Fruit fly (Drosophila melanogaster) whole organism, embryonic: ENCODE data around the gene Csp.

Experiments
- ATbp ChIP-seq: fragments of 200-800 bp; sonication (Bioruptor generic); optimal IDR thresholded peaks from 2 replicates; lab custom pipeline; 2017; ENCODE audit warnings: missing biosample characterization, mild to moderate bottlenecking, missing genetic modification characterization, missing genetic modification reagents
- Antp ChIP-seq: fragments of 200-800 bp; sonication (Bioruptor generic); optimal IDR thresholded peaks from 3 replicates; lab custom pipeline; 2016; ENCODE audit warnings: missing biosample characterization, missing genetic modification characterization
- Awh ChIP-seq: fragments of 200-800 bp; sonication (Bioruptor generic); IDR thresholded peaks from 2 replicates; pipeline ENCODE4, ENCODE4 v1.3.6; 2022; ENCODE audit warnings: missing biosample characterization, missing genetic modification characterization
- Bdp1 ChIP-seq: fragments of 200-800 bp; sonication (Bioruptor generic); optimal IDR thresholded peaks from 3 replicates; lab custom pipeline; 2016; ENCODE audit warnings: missing biosample characterization, missing genetic modification characterization
- Bgb ChIP-seq: fragments of 200-800 bp; sonication (Bioruptor generic); IDR thresholded peaks from 2 replicates; pipeline ENCODE4 v1.3.6; 2022; ENCODE audit warnings: missing biosample characterization, missing genetic modification characterization; ENCODE audit not compliant: partially characterized antibody
- Blimp-1 ChIP-seq: fragments of 200-800 bp; sonication (Bioruptor generic); optimal IDR thresholded peaks from 3 replicates; lab custom pipeline; 2018; ENCODE audit warnings: missing biosample characterization, missing genetic modification characterization, mild to moderate bottlenecking, moderate library complexity, missing genetic modification reagents
- CG10267 ChIP-seq: fragments of 200-800 bp; sonication (Bioruptor generic); optimal IDR thresholded peaks from 2 replicates; lab custom pipeline; 2018; ENCODE audit warnings: missing biosample characterization, mild to moderate bottlenecking, missing genetic modification characterization, moderate library complexity
- CG12744 ChIP-seq: fragments of 200-800 bp; sonication (Bioruptor generic); optimal IDR thresholded peaks from 2 replicates; lab custom pipeline; 2016; ENCODE audit warnings: missing biosample characterization, missing genetic modification characterization
- CG13123 ChIP-seq: fragments of 200-800 bp; sonication (Bioruptor generic); optimal IDR thresholded peaks from 2 replicates; lab custom pipeline; 2016; ENCODE audit warnings: missing biosample characterization, missing genetic modification characterization
- CG13624 ChIP-seq: fragments of 200-800 bp; sonication (Bioruptor generic); optimal IDR thresholded peaks from 2 replicates; lab custom pipeline; 2016; ENCODE audit warnings: missing biosample characterization, missing genetic modification characterization
- CG17829 ChIP-seq: fragments of 200-800 bp; optimal IDR thresholded peaks from 2 replicates; lab custom pipeline; 2019; ENCODE audit warnings: missing biosample characterization, mild to moderate bottlenecking, missing genetic modification characterization, moderate library complexity
- CG17912 ChIP-seq: fragments of 200-800 bp; sonication (Bioruptor generic); optimal IDR thresholded peaks from 2 replicates; lab custom pipeline; 2018; ENCODE audit warnings: missing biosample characterization, mild to moderate bottlenecking, missing genetic modification characterization
- CG31441 ChIP-seq: fragments of 200-800 bp; sonication (Bioruptor generic); IDR thresholded peaks from 2 replicates; pipeline ENCODE4 v1.3.6; 2022; ENCODE audit warnings: missing biosample characterization, missing genetic modification characterization
- CG34422 ChIP-seq: fragments of 200-800 bp; sonication (Bioruptor generic); IDR thresholded peaks from 3 replicates; pipeline ENCODE4 v1.3.6; 2022; ENCODE audit warnings: missing biosample characterization, missing genetic modification characterization
- CG4707 ChIP-seq: fragments of 200-800 bp; sonication (Bioruptor generic); optimal IDR thresholded peaks from 2 replicates; lab custom pipeline; 2018; ENCODE audit warnings: missing biosample characterization, mild to moderate bottlenecking, missing genetic modification characterization, moderate library complexity
- CG4820 ChIP-seq: fragments of 200-800 bp; sonication (Bioruptor generic); optimal IDR thresholded peaks from 3 replicates; lab custom pipeline; 2016; ENCODE audit warnings: missing biosample characterization, missing genetic modification characterization
- CG5245 ChIP-seq: fragments of 200-800 bp; sonication (Bioruptor generic); optimal IDR thresholded peaks from 3 replicates; lab custom pipeline; 2016; ENCODE audit warnings: missing biosample characterization, missing genetic modification characterization
- CG5953 ChIP-seq: fragments of 200-800 bp; sonication (Bioruptor generic); IDR thresholded peaks from 2 replicates; pipeline ENCODE4 v1.3.6; 2022; ENCODE audit warnings: missing biosample characterization, missing genetic modification characterization
- CG7745 ChIP-seq: fragments of 200-800 bp; sonication (Bioruptor generic); optimal IDR thresholded peaks from 2 replicates; lab custom pipeline; 2018; ENCODE audit warnings: missing biosample characterization, mild to moderate bottlenecking, missing genetic modification characterization, moderate library complexity
- CG7963 ChIP-seq: fragments of 200-800 bp; sonication (Bioruptor generic); IDR thresholded peaks from 3 replicates; pipeline ENCODE4 v1.3.6; 2022; ENCODE audit warnings: missing biosample characterization, missing genetic modification characterization; ENCODE audit not compliant: partially characterized antibody
- CG9876 ChIP-seq: fragments of 200-800 bp; sonication (Bioruptor generic); optimal IDR thresholded peaks from 2 replicates; lab custom pipeline; 2016; ENCODE audit warnings: missing biosample characterization, missing genetic modification characterization
- D19A ChIP-seq: fragments of 200-800 bp; optimal IDR thresholded peaks from 3 replicates; lab custom pipeline; 2019; ENCODE audit warnings: missing biosample characterization, mild to moderate bottlenecking, missing genetic modification characterization, moderate library complexity
- Deaf1 ChIP-seq: fragments of 200-800 bp; optimal IDR thresholded peaks from 3 replicates; lab custom pipeline; 2019; ENCODE audit warnings: missing biosample characterization, mild to moderate bottlenecking, missing genetic modification characterization, moderate library complexity
- H15 ChIP-seq: fragments of 200-800 bp; sonication (Bioruptor generic); IDR thresholded peaks from 3 replicates; pipeline ENCODE4 v1.3.6; 2022; ENCODE audit warnings: missing biosample characterization, missing genetic modification characterization
- HmgD ChIP-seq: fragments of 200-800 bp; sonication (Bioruptor generic); optimal IDR thresholded peaks from 3 replicates; lab custom pipeline; 2016; ENCODE audit warnings: missing biosample characterization, missing genetic modification characterization
- Meics ChIP-seq: fragments of 200-800 bp; sonication (Bioruptor generic); optimal IDR thresholded peaks from 2 replicates; lab custom pipeline; 2017; ENCODE audit warnings: missing biosample characterization, mild to moderate bottlenecking, missing genetic modification characterization
- Rfx ChIP-seq: fragments of 200-800 bp; sonication (Bioruptor generic); IDR thresholded peaks from 2 replicates; pipeline ENCODE4 v1.3.6; 2022; ENCODE audit warnings: missing biosample characterization, missing genetic modification characterization
- Six4 ChIP-seq: fragments of 200-800 bp; sonication (Bioruptor generic); optimal IDR thresholded peaks from 2 replicates; lab custom pipeline; 2016; ENCODE audit warnings: missing biosample characterization, missing genetic modification characterization
- Sry-β ChIP-seq: fragments of 200-800 bp; sonication (Bioruptor generic); optimal IDR thresholded peaks from 2 replicates; lab custom pipeline; 2018; ENCODE audit warnings: missing biosample characterization, mild to moderate bottlenecking, missing genetic modification characterization, moderate library complexity
- Taf1 ChIP-seq: fragments of 200-800 bp; sonication (Bioruptor generic); IDR thresholded peaks from 2 replicates; pipeline ENCODE4 v1.3.6; 2022; ENCODE audit warnings: missing biosample characterization, missing genetic modification characterization
- bsh ChIP-seq, 2 experiments: fragments of 200-800 bp; sonication (Bioruptor generic); optimal IDR thresholded peaks; 2 replicates each; lab custom pipeline; 2017 to 2018; ENCODE audit warnings: mild to moderate bottlenecking in 2 of 2, missing biosample characterization in 2 of 2, missing genetic modification characterization in 2 of 2, moderate library complexity in 1 of 2
- caup ChIP-seq: fragments of 200-800 bp; sonication (Bioruptor generic); optimal IDR thresholded peaks from 3 replicates; lab custom pipeline; 2017; ENCODE audit warnings: missing biosample characterization, mild to moderate bottlenecking, missing genetic modification characterization, moderate library complexity; ENCODE audit not compliant: severe bottlenecking
- cwo ChIP-seq: fragments of 200-800 bp; sonication (Bioruptor generic); optimal IDR thresholded peaks from 3 replicates; lab custom pipeline; 2017; ENCODE audit warnings: missing biosample characterization, missing genetic modification characterization, mild to moderate bottlenecking, moderate library complexity, missing genetic modification reagents
- dimm ChIP-seq: fragments of 200-800 bp; sonication (Bioruptor generic); IDR thresholded peaks from 2 replicates; pipeline ENCODE4 v1.3.6; 2022; ENCODE audit warnings: missing biosample characterization, missing genetic modification characterization
- eve ChIP-seq, 2 experiments: fragments of >200 bp; optimal IDR thresholded peaks; 2 replicates each; lab custom pipeline; 2017; ENCODE audit warnings: missing biosample characterization in 2 of 2, missing genetic modification characterization in 2 of 2
- fd102C ChIP-seq: fragments of 200-800 bp; sonication (Bioruptor generic); optimal IDR thresholded peaks from 2 replicates; lab custom pipeline; 2018; ENCODE audit warnings: missing biosample characterization, mild to moderate bottlenecking, missing genetic modification characterization, moderate library complexity
- fd3F ChIP-seq: fragments of 200-800 bp; sonication (Bioruptor generic); optimal IDR thresholded peaks from 2 replicates; lab custom pipeline; 2018; ENCODE audit warnings: missing biosample characterization, mild to moderate bottlenecking, missing genetic modification characterization, moderate library complexity
- gce ChIP-seq: fragments of 200-800 bp; sonication (Bioruptor generic); IDR thresholded peaks from 3 replicates; pipeline ENCODE4 v1.3.6; 2022; ENCODE audit warnings: missing biosample characterization, missing genetic modification characterization
- gfzf ChIP-seq: fragments of 200-800 bp; sonication (Bioruptor generic); optimal IDR thresholded peaks from 2 replicates; lab custom pipeline; 2016; ENCODE audit warnings: missing biosample characterization, mild to moderate bottlenecking, missing genetic modification characterization, moderate library complexity
- grn ChIP-seq: fragments of 200-800 bp; sonication (Bioruptor generic); optimal IDR thresholded peaks from 3 replicates; lab custom pipeline; 2017; ENCODE audit warnings: missing biosample characterization, missing genetic modification characterization
- gsb-n ChIP-seq: fragments of 200-800 bp; sonication (Bioruptor generic); optimal IDR thresholded peaks from 3 replicates; lab custom pipeline; 2018; ENCODE audit warnings: missing biosample characterization, mild to moderate bottlenecking, missing genetic modification characterization
- kah ChIP-seq: fragments of 200-800 bp; sonication (Bioruptor generic); optimal IDR thresholded peaks from 2 replicates; lab custom pipeline; 2018; ENCODE audit warnings: missing biosample characterization, mild to moderate bottlenecking, missing genetic modification characterization
- klu ChIP-seq: fragments of 200-800 bp; sonication (Bioruptor generic); IDR thresholded peaks from 2 replicates; pipeline ENCODE4 v1.3.6; 2022; ENCODE audit warnings: missing biosample characterization, missing genetic modification characterization
- otp ChIP-seq: fragments of 200-800 bp; sonication (Bioruptor generic); IDR thresholded peaks from 3 replicates; pipeline ENCODE4, ENCODE4 v1.3.6; 2022; ENCODE audit warnings: missing biosample characterization, missing genetic modification characterization
- phol ChIP-seq: fragments of 200-800 bp; sonication (Bioruptor generic); optimal IDR thresholded peaks from 3 replicates; lab custom pipeline; 2018; ENCODE audit warnings: missing biosample characterization, mild to moderate bottlenecking, missing genetic modification characterization, moderate library complexity
- sd ChIP-seq: fragments of 200-800 bp; sonication (Bioruptor generic); optimal IDR thresholded peaks from 3 replicates; lab custom pipeline; 2018; ENCODE audit warnings: missing biosample characterization, mild to moderate bottlenecking, missing genetic modification characterization, moderate library complexity
- slbo ChIP-seq: fragments of 200-800 bp; sonication (Bioruptor generic); IDR thresholded peaks from 2 replicates; pipeline ENCODE4 v1.3.6; 2022; ENCODE audit warnings: missing biosample characterization, missing genetic modification characterization
- tap ChIP-seq: fragments of 200-800 bp; optimal IDR thresholded peaks from 3 replicates; lab custom pipeline; 2019; ENCODE audit warnings: missing biosample characterization, mild to moderate bottlenecking, missing genetic modification characterization, moderate library complexity
- tll ChIP-seq, 2 experiments: fragments of 200-800 bp in 1 of 2; fragments of >200 bp in 1 of 2; sonication (Bioruptor generic) in 1 of 2; optimal IDR thresholded peaks; 2 replicates each; lab custom pipeline; 2017 to 2019; ENCODE audit warnings: missing biosample characterization in 2 of 2, missing genetic modification characterization in 2 of 2, mild to moderate bottlenecking in 1 of 2, moderate library complexity in 1 of 2
- wek ChIP-seq: fragments of 200-800 bp; sonication (Bioruptor generic); optimal IDR thresholded peaks from 3 replicates; lab custom pipeline; 2018; ENCODE audit warnings: missing biosample characterization, mild to moderate bottlenecking, missing genetic modification characterization, moderate library complexity
- yki ChIP-seq: fragments of >200 bp; optimal IDR thresholded peaks from 3 replicates; lab custom pipeline; 2018

Csp gene

dm6 chr3L:22266535-22266934 is 647 bp upstream of the Csp start, which contains the start of gene CG11523 (continued):
- TF ChIP-seq Awh (no peak), eve (GFP tag; optimal IDR thresholded peaks at IDR 0.05; lab: Kevin White, UChicago) (no peak), CG34422 (no peak), cwo (GFP tag; lab: Kevin White, UChicago) (no peak), D19A (tag; lab: Kevin White, UChicago) (peak; percentile 5), gfzf (GFP tag; lab: Kevin White, UChicago) (peak; percentile 77), HmgD (peak; percentile 11), Blimp-1 (GFP tag; lab: Kevin White, UChicago) (no peak), tll (GFP tag; optimal IDR thresholded peaks at IDR 0.05; lab: Kevin White, UChicago) (no peak), Bdp1 (no peak), phol (peak; percentile 62), CG4707 (GFP tag; lab: Kevin White, UChicago) (no peak), Six4 (GFP tag; lab: Kevin White, UChicago) (no peak), CG7963 (no peak), grn (GFP tag; lab: Kevin White, UChicago) (no peak), ATbp (GFP tag; lab: Kevin White, UChicago) (no peak), fd3F (GFP tag; lab: Kevin White, UChicago) (no peak), Deaf1 (no peak), Bgb (peak; percentile 42), H15 (GFP tag; lab: Robert Waterston, UW) (no peak), Sry-β (GFP tag; lab: Kevin White, UChicago) (peak; percentile 27), bsh (GFP tag; optimal IDR thresholded peaks at IDR 0.05; lab: Kevin White, UChicago) (no peak), CG17829 (tag; lab: Kevin White, UChicago) (peak; percentile 49), CG10267 (peak; percentile 13), kah (GFP tag; lab: Kevin White, UChicago) (no peak), Antp (GFP tag; lab: Kevin White, UChicago) (no peak), gsb-n (tag; lab: Kevin White, UChicago) (no peak), yki (no peak), CG5953 (GFP tag; lab: Robert Waterston, UW) (no peak), Taf1 (GFP tag; lab: Robert Waterston, UW) (0 out of 2 replicates have a peak, but pooled peaks have one; percentile 18), fd102C (GFP tag; lab: Kevin White, UChicago) (no peak), CG7745 (tag; lab: Kevin White, UChicago) (no peak), dimm (GFP tag; lab: Robert Waterston, UW) (no peak), CG13123 (no peak), CG5245 (GFP tag; lab: Kevin White, UChicago) (no peak), klu (no peak), slbo (GFP tag; lab: Robert Waterston, UW) (0 out of 2 replicates have a peak, but pooled peaks have one; percentile 13), Meics (no peak), sd (tag; lab: Kevin White, UChicago) (no peak), CG9876 (GFP tag; lab: Kevin White, UChicago) (no peak), gce (no peak), CG12744 (no peak), Rfx (GFP tag; lab: Robert Waterston, UW) (peak; percentile 82), CG31441 (GFP tag; lab: Robert Waterston, UW) (0 out of 2 replicates have a peak, but pooled peaks have one; percentile 14), CG17912 (GFP tag; lab: Kevin White, UChicago) (no peak), otp (GFP tag; lab: Robert Waterston, UW) (no peak), caup (no peak), wek (GFP tag; lab: Kevin White, UChicago) (no peak), CG4820 (GFP tag; lab: Kevin White, UChicago) (no peak), CG13624 (GFP tag; lab: Kevin White, UChicago) (peak; percentile 22), tap (tag; lab: Kevin White, UChicago) (no peak)
